Worm (Caenorhabditis elegans): ENCODE data around the gene C36B7.5.

ce11 chrX:7124044-7124443 is 27.8 kb upstream of the C36B7.5 start:
- TF ChIP-seq nhr-77 (tag; optimal IDR thresholded peaks at IDR 0.05) (no peak), lin-14 (GFP tag; optimal IDR thresholded peaks at IDR 0.05) (no peak), snpc-4 (tag; optimal IDR thresholded peaks at IDR 0.05) (no peak), zip-4 (GFP tag; optimal IDR thresholded peaks at IDR 0.05) (no peak), dpl-1 (GFP tag; optimal IDR thresholded peaks at IDR 0.05) (no peak), aly-2 (tag; optimal IDR thresholded peaks at IDR 0.05) (no peak), ztf-11 (tag; optimal IDR thresholded peaks at IDR 0.05) (no peak), lin-39 (tag; optimal IDR thresholded peaks at IDR 0.05) (no peak), zag-1 (tag; optimal IDR thresholded peaks at IDR 0.05) (no peak), nhr-11 (tag; optimal IDR thresholded peaks at IDR 0.05) (no peak), elt-2 (tag; optimal IDR thresholded peaks at IDR 0.05) (peak; percentile 48), lsy-2 (tag; optimal IDR thresholded peaks at IDR 0.05) (no peak)

All from whole organism, L1 larva.